Fruit fly (Drosophila melanogaster) whole organism, wandering third instar larva: Measurements from ENCODE around the gene CG13284.

Source experiments
- Abd-B ChIP-seq: fragments of >200 bp; optimal IDR thresholded peaks from 2 replicates; lab custom pipeline; 2017; ENCODE audit warnings: missing biosample characterization, missing genetic modification characterization
- CrebA ChIP-seq: fragments of 200-800 bp; sonication (Bioruptor generic); optimal IDR thresholded peaks from 2 replicates; lab custom pipeline; 2016; ENCODE audit warnings: missing biosample characterization, mild to moderate bottlenecking, missing genetic modification characterization, borderline replicate concordance
- HLH106 ChIP-seq: fragments of 200-800 bp; optimal IDR thresholded peaks from 3 replicates; lab custom pipeline; 2019; ENCODE audit warnings: missing biosample characterization, mild to moderate bottlenecking, missing genetic modification characterization, moderate library complexity
- Hr78 ChIP-seq: fragments of >200 bp; optimal IDR thresholded peaks from 2 replicates; lab custom pipeline; 2017; ENCODE audit warnings: missing biosample characterization, missing genetic modification characterization
- br ChIP-seq: fragments of 200-800 bp; sonication (Bioruptor generic); optimal IDR thresholded peaks from 2 replicates; lab custom pipeline; 2016; ENCODE audit warnings: missing biosample characterization, missing genetic modification characterization
- dl ChIP-seq, 2 experiments: fragments of 175-275, 200-275 bp in 1 of 2; fragments of 200-275 bp in 1 of 2; sonication (Bioruptor generic); optimal IDR thresholded peaks; lab custom pipeline; 2018; ENCODE audit warnings: mild to moderate bottlenecking in 2 of 2, missing biosample characterization in 2 of 2, missing genetic modification characterization in 2 of 2, moderate library complexity in 2 of 2; ENCODE audit not compliant: partially characterized antibody in 2 of 2, insufficient read depth in 1 of 2
- dmrt93B ChIP-seq: fragments of 200-800 bp; sonication (Bioruptor generic); optimal IDR thresholded peaks from 2 replicates; lab custom pipeline; 2018; ENCODE audit warnings: missing biosample characterization, mild to moderate bottlenecking, missing genetic modification characterization
- fru ChIP-seq: fragments of 200-800 bp; sonication (Bioruptor generic); optimal IDR thresholded peaks from 3 replicates; lab custom pipeline; 2016; ENCODE audit warnings: missing biosample characterization, mild to moderate bottlenecking, missing genetic modification characterization
- pan ChIP-seq: fragments of >200 bp; optimal IDR thresholded peaks from 2 replicates; lab custom pipeline; 2017
- rgr ChIP-seq: fragments of 200-800 bp; sonication (Bioruptor generic); optimal IDR thresholded peaks from 3 replicates; lab custom pipeline; 2016; ENCODE audit warnings: missing biosample characterization, mild to moderate bottlenecking, missing genetic modification characterization
- sv ChIP-seq: fragments of 200-800 bp; sonication (Bioruptor generic); optimal IDR thresholded peaks from 3 replicates; lab custom pipeline; 2016; ENCODE audit warnings: missing biosample characterization, missing genetic modification characterization

DNA sequence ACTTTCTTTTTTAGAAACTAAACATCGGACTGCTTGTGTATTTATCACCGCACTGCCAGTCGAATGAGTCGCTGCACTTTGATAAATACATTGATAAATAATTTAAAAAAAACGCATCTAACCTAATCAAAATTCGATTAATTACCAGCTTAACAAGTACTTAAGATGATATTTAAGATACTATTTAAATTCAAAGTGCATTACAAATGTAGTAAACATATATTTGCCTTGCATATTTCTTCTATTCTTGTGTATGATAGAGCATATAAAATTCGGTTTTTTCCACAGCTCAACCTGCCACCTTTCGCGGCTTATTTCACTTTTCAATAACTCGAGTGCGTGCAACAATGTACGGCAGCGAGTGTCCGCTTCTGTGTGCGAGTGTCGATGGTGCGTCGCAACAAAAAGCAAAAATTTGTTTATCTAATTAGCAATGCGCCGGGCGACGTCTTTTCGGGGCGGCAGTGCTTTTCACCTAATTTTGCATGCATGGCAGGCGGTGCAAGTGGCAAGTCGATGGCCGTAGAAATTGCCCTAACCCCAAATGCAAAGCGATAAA lies 44.1 kb downstream of the CG13284 start, which contains the start of gene CG13272:
- TF ChIP-seq HLH106 (no peak), rgr (GFP tag; lab: Kevin White, UChicago) (no peak), Abd-B (no peak), Hr78 (GFP tag; lab: Kevin White, UChicago) (no peak), dl (GFP tag; optimal IDR thresholded peaks at IDR 0.05; lab: Kevin White, UChicago; ENCODE audit: insufficient read depth in 1 of 2, partially characterized antibody in 2 of 2) (no peak), dmrt93B (GFP tag; lab: Kevin White, UChicago) (no peak), CrebA (no peak), fru (GFP tag; lab: Kevin White, UChicago) (no peak), pan (lab: Kevin White, UChicago) (no peak), br (GFP tag; lab: Kevin White, UChicago) (no peak), sv (GFP tag; lab: Kevin White, UChicago) (no peak)
